Fruit fly (Drosophila melanogaster): ENCODE data around the gene CG32221.

Gene CG32221

DNA sequence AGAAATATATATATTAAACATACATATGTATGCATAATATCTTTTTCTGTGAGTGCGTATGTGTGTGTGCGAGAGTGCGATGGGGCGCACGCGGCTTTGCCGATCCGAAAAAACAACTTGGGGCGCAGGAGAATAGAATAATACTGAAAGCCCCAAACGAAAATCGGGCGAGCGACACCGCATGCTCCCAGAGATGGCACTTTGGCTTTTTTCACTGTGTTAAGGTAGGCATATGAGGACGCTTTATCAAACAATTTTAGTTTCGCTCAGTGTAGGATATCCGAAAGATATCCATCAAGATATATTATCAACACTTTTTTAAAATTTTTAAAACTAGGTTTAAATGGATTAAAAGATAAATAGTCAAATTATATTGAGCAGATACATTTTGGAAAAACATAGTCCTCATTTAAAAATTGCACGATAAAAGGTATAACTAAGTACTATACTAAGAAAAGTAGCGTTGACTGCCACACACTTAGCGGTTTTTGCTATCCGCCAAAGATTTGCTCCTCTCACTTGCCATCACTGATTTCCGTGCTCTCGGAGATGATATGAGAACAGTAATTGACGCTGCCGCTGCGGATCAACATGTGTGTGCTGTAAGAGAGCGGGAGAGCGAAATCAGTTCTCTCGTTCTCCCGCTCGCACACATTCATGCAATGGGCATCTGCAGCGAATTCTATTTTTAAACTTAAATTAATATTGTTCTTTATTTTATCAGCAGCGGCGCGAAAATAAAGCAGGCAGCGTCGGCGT, 43.4 kb upstream of the CG32221 start (continued):
- TF ChIP-seq cwo (GFP tag; optimal IDR thresholded peaks at IDR 0.05) (peak; percentile 64), H2.0 (GFP tag; IDR thresholded peaks at IDR 0.05) (no peak), crc (GFP tag; optimal IDR thresholded peaks at IDR 0.05) (no peak), CG9932 (GFP tag; IDR thresholded peaks at IDR 0.05) (peak; percentile 71), Usf (GFP tag; optimal IDR thresholded peaks at IDR 0.05) (peak; percentile 73), Side (GFP tag; optimal IDR thresholded peaks at IDR 0.05) (peak; percentile 43), HLH4C (GFP tag; IDR thresholded peaks at IDR 0.05; ENCODE audit: partially characterized antibody) (no peak), CG1603 (tag; optimal IDR thresholded peaks at IDR 0.05) (peak; percentile 15), CG18011 (GFP tag; optimal IDR thresholded peaks at IDR 0.05) (no peak), Poxn (GFP tag; IDR thresholded peaks at IDR 0.05) (no peak), sug (tag; optimal IDR thresholded peaks at IDR 0.05) (peak; percentile 24), sqz (GFP tag; optimal IDR thresholded peaks at IDR 0.05) (no peak), CG15269 (tag; optimal IDR thresholded peaks at IDR 0.05) (peak; percentile 37), CG2199 (GFP tag; IDR thresholded peaks at IDR 0.05) (peak; percentile 56), CG33213 (GFP tag; optimal IDR thresholded peaks at IDR 0.05) (no peak), oc (tag; optimal IDR thresholded peaks at IDR 0.05) (no peak), fd96Cb (tag; optimal IDR thresholded peaks at IDR 0.05) (peak; percentile 67), vfl (GFP tag; optimal IDR thresholded peaks at IDR 0.05) (peak; percentile 46), stwl (tag; optimal IDR thresholded peaks at IDR 0.05) (no peak), ftz-f1 (GFP tag; optimal IDR thresholded peaks at IDR 0.05) (no peak), CG15479 (GFP tag; optimal IDR thresholded peaks at IDR 0.05) (no peak), E2f2 (GFP tag; IDR thresholded peaks at IDR 0.05) (peak; percentile 17), NFAT (GFP tag; IDR thresholded peaks at IDR 0.05) (peak; percentile 29; the same call in 1 of the 2 replicates), gce (GFP tag; IDR thresholded peaks at IDR 0.05) (no peak), ttk (GFP tag; IDR thresholded peaks at IDR 0.05) (peak; percentile 47; the same call in 1 of the 2 replicates), sna (GFP tag; IDR thresholded peaks at IDR 0.05; ENCODE audit: partially characterized antibody) (no peak), CG12236 (GFP tag; optimal IDR thresholded peaks at IDR 0.05) (no peak), jing (GFP tag; optimal IDR thresholded peaks at IDR 0.05) (peak; percentile 60), pb (GFP tag; optimal IDR thresholded peaks at IDR 0.05) (no peak), CG8281 (tag; optimal IDR thresholded peaks at IDR 0.05) (peak; percentile 24), Atf6 (GFP tag; IDR thresholded peaks at IDR 0.05) (peak; percentile 69), Ada2b (GFP tag; IDR thresholded peaks at IDR 0.05) (no peak), fd102C (GFP tag; optimal IDR thresholded peaks at IDR 0.05) (no peak), B-H1 (GFP tag; IDR thresholded peaks at IDR 0.05) (no peak), CG8290 (GFP tag; optimal IDR thresholded peaks at IDR 0.05) (peak; percentile 74), CG8290 (tag; optimal IDR thresholded peaks at IDR 0.05) (peak; percentile 29 to 31), CG2712 (tag; optimal IDR thresholded peaks at IDR 0.05) (peak; percentile 75), CG1529 (GFP tag; optimal IDR thresholded peaks at IDR 0.05) (no peak), CG16813 (GFP tag; IDR thresholded peaks at IDR 0.05; ENCODE audit: partially characterized antibody) (no peak), ewg (GFP tag; optimal IDR thresholded peaks at IDR 0.05) (peak; percentile 55), CG30431 (GFP tag; optimal IDR thresholded peaks at IDR 0.05) (peak; percentile 47), Vsx1 (GFP tag; optimal IDR thresholded peaks at IDR 0.05) (no peak), CG4424 (GFP tag; optimal IDR thresholded peaks at IDR 0.05) (peak; percentile 55), gcm2 (GFP tag; optimal IDR thresholded peaks at IDR 0.05) (peak; percentile 53), cad (GFP tag; optimal IDR thresholded peaks at IDR 0.05) (no peak), ATbp (GFP tag; optimal IDR thresholded peaks at IDR 0.05) (peak; percentile 45), CG2875 (GFP tag; optimal IDR thresholded peaks at IDR 0.05) (no peak), CG13296 (GFP tag; optimal IDR thresholded peaks at IDR 0.05) (peak; percentile 45), nau (GFP tag; optimal IDR thresholded peaks at IDR 0.05) (peak; percentile 3), lmd (GFP tag; IDR thresholded peaks at IDR 0.05) (peak; percentile 69)
